Worm (Caenorhabditis elegans) whole organism, young adult: ENCODE results near the gene bgnt-1.2.

Source experiments
- C17E4.6 ChIP-seq: fragments of 200-800 bp; sonication (Bioruptor generic); IDR thresholded peaks from 2 replicates; pipeline ENCODE4 v1.3.6; 2022; ENCODE audit warnings: missing genetic modification reagents, missing genetic modification characterization, missing compliant biosample characterization
- Y79H2A.3 ChIP-seq: fragments of 200-800 bp; sonication (Bioruptor generic); conservative IDR thresholded peaks from 2 replicates; pipeline ENCODE4 v1.3.6; 2022; ENCODE audit warnings: missing genetic modification reagents, missing genetic modification characterization, missing compliant biosample characterization
- ets-4 ChIP-seq: fragments of 200-800 bp; sonication (Bioruptor generic); optimal IDR thresholded peaks from 2 replicates; lab custom pipeline; 2018; ENCODE audit warnings: mild to moderate bottlenecking, missing genetic modification characterization, missing compliant biosample characterization
- hrde-1 ChIP-seq: sonication (generic microtip); optimal IDR thresholded peaks from 2 replicates; lab custom pipeline; 2016; ENCODE audit warnings: missing genetic modification characterization, mild to moderate bottlenecking, missing compliant biosample characterization, moderate library complexity, missing genotype, missing genetic modification reagents, borderline replicate concordance
- mxl-1 ChIP-seq: sonication (generic microtip); optimal IDR thresholded peaks from 2 replicates; lab custom pipeline; 2016; ENCODE audit warnings: missing genetic modification characterization, missing compliant biosample characterization
- pha-4 ChIP-seq: fragments of 150-350 bp; sonication (generic microtip); optimal IDR thresholded peaks from 2 replicates; lab custom pipeline; 2014; ENCODE audit warnings: missing biosample characterization, missing genetic modification reagents, missing genetic modification characterization
- snpc-3.4 ChIP-seq: sonication (generic microtip); optimal IDR thresholded peaks from 2 replicates; lab custom pipeline; 2017; ENCODE audit warnings: missing genetic modification characterization, mild to moderate bottlenecking, missing compliant biosample characterization, antibody characterized with exemption, moderate library complexity, missing genotype, missing genetic modification reagents
- zfh-2 ChIP-seq: fragments of 200-800 bp; sonication (Bioruptor generic); conservative IDR thresholded peaks from 2 replicates; pipeline ENCODE4 v1.3.6; 2022; ENCODE audit warnings: missing genetic modification reagents, missing genetic modification characterization, missing compliant biosample characterization
- ztf-22 ChIP-seq: fragments of 200-800 bp; sonication (Bioruptor generic); optimal IDR thresholded peaks from 2 replicates; lab custom pipeline; 2018; ENCODE audit warnings: mild to moderate bottlenecking, missing genetic modification characterization, moderate library complexity, missing compliant biosample characterization

- no peak for TF ChIP-seq ets-4 (GFP tag; lab: Kevin White, UChicago)
- no peak for TF ChIP-seq C17E4.6 (GFP tag; lab: Robert Waterston, UW)
- TF ChIP-seq mxl-1 (tag; lab: Kevin White, UChicago): no peak
- no peak for TF ChIP-seq hrde-1
- TF ChIP-seq zfh-2 (GFP tag; lab: Robert Waterston, UW): peak; percentile 56
- no peak for TF ChIP-seq Y79H2A.3 (GFP tag; lab: Robert Waterston, UW)
- TF ChIP-seq pha-4 (tag; lab: Kevin White, UChicago): no peak
- TF ChIP-seq ztf-22 (GFP tag; lab: Kevin White, UChicago): no peak
- no peak for TF ChIP-seq snpc-3.4
Measured at ce11 chrV:2083869-2084268, 34.6 kb downstream of the bgnt-1.2 start.
